Fruit fly (Drosophila melanogaster) ovary, adult (tissue): ENCODE data around the gene CG12502.
"Not testable (repeated sequence)": the region's sequence is repeated elsewhere in the genome, so short reads cannot be mapped to it uniquely, and the experiment has no call there.

Experiments used
- CG17801 ChIP-seq: fragments of 200-800 bp; optimal IDR thresholded peaks from 2 replicates; lab custom pipeline; 2019; ENCODE audit warnings: missing biosample characterization, mild to moderate bottlenecking, missing genetic modification characterization, moderate library complexity; ENCODE audit not compliant: partially characterized antibody

The CG12502 gene

dm6 chr3L:865096-865495, at the start of gene CG12502:
Gene CG12502, plus strand, starts transcription at chr3L:865396.
- TF ChIP-seq CG17801 (GFP tag; lab: Kevin White, UChicago): not testable (repeated sequence)

DNA sequence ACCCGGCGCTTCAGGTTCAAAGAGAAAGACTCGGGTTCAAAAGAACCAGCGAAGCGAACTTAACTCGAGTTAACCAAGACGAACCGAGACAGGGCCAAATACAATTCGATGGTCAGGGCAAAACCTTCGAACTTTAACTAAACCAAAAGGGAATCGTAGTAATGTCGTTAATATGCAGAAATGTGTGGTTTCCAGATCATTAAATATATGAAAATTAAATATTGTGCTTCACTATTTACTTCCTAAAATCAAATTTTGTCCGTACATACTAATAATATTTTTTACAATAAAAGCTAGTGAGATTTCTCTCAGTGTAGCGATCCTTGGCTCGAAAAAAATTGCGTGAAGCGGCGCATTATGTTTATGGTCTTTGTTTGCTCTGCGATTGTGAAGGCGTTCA, 47.5 kb upstream of the CG12502 start:
- no peak for TF ChIP-seq CG17801 (GFP tag; lab: Kevin White, UChicago)

DNA sequence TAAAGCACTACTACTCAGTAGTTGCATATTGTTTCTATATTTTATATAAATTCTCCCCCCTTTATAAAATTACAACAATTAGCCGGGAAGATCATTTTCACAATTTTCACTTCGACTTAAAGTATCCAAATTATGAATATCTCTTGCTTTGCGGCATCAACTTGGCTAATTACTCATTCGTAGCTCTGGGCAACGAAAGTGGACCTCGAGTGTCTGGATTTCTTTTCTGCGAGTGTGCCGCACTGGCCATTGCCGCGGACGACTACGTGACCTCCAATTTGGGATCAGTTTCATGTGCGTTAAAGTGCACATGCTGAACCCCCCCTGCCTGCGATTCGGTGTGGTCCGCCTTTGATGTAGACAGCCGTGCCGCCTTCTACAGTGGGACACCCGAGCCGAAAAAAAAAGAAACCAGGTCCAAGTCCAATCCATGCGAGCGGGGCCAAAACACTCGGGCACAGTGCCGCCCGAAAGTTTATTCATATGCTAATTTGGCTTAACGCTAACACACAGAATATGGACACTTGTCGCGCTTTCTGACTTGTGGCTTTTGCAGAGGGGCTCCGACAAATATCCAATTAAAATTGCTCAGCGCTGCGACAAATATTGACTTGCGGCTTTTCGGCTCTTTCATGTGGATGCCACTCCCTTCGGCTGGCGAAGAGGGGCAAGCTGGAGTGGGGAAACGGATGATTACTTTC, 46.6 kb upstream of the CG12502 start:
- no peak for TF ChIP-seq CG17801 (GFP tag; lab: Kevin White, UChicago)

- TF ChIP-seq CG17801 (GFP tag; lab: Kevin White, UChicago): no peak
Measured at dm6 chr3L:819297-819886, 45.8 kb upstream of the CG12502 start.

DNA sequence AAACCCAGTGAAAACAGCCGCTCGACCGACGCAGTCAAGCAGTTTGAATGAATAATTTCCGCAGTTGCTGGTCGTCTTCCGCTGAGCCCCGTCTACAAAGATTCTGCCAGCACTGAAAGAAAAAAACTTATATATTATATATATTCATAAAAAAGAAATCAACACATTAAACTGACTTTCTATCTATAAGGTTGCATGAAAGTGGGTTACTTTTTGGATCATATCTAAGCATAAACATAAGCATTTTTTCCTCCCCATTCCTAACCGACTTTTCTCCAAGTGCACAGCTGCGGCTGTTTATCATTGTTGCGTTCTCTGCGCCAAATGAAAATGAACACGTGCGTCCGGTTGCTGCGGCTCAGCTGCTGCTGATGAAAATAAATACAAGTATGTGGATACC, 44.9 kb upstream of the CG12502 start:
- peak; percentile 64 for TF ChIP-seq CG17801 (GFP tag; lab: Kevin White, UChicago)

- no peak for TF ChIP-seq CG17801 (GFP tag; lab: Kevin White, UChicago)
Measured at dm6 chr3L:820975-821598, 44.1 kb upstream of the CG12502 start.

- no peak for TF ChIP-seq CG17801 (GFP tag; lab: Kevin White, UChicago)
Measured at dm6 chr3L:821951-822350, 43.2 kb upstream of the CG12502 start.

- no peak for TF ChIP-seq CG17801 (GFP tag; lab: Kevin White, UChicago)
Measured at dm6 chr3L:822619-823018, 42.6 kb upstream of the CG12502 start.

DNA sequence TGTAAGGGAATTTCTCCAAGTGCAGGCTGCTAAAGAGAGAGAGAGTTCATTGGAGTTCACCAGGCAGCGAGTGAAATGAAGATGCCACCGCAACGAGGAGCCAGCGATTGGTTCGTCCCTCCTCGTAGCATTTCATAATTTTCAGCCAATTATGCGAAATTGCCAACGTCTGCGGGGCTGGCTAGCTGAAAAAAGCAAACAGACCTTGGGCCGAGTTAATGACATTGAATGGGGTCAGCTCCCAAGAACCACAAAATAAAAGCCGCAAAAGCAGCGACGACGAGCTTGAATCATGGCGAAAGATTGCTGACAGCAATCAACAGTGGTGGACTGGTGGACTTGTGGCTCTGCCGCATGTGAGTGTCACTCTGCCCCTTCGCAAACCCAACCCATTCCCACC, 41.6 kb upstream of the CG12502 start:
- peak; percentile 8 for TF ChIP-seq CG17801 (GFP tag; lab: Kevin White, UChicago)

DNA sequence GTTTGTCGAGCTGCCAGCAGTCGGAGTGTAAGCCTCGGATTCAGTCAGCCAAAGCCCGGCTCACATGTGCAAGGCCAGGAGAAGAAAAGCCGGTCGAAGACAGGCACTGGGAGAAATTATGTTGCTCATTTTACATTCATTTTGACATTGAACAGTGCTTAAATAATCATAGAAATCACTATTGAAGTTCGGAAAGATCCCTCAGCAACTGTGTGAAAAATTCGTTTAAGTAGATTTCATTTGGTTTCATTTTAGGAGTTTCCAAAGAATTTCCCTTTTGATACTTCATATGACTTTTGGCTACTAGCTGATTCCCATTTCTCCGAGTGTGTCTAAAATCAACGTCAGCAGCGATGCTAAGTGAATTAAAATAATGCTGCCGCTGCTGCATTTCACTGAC, 40.8 kb upstream of the CG12502 start:
- peak; percentile 71 for TF ChIP-seq CG17801 (GFP tag; lab: Kevin White, UChicago)

- peak; percentile 61 for TF ChIP-seq CG17801 (GFP tag; lab: Kevin White, UChicago)
Measured at dm6 chr3L:832897-833857, 32.0 kb upstream of the CG12502 start, which contains the start of gene Sf3b3. Gene Sf3b3, minus strand, starts transcription at chr3L:833385.

DNA sequence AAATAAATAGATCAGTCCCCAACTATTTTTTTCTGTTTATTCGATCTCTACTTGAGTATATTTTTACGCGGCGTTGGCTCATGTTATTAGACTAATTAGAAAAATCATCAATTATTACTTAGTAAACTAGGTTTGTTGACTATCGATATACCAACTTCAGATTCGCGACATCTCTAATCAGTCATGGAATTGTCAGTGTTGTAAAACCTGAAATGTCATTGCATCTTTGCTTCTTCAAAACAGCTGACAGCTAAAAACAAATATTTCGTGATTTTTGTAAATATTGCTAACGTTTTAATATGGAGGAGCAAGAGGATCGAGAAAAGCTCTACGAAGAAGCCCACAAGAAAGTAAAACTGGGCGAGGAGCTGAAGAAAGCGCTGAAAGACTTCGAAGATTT, 31.3 kb upstream of the CG12502 start, which contains the start of gene CG42553:
Gene CG42553, plus strand, starts transcription at position 216 of the 400 bp plus-strand sequence.
- no peak for TF ChIP-seq CG17801 (GFP tag; lab: Kevin White, UChicago)

- TF ChIP-seq CG17801 (GFP tag; lab: Kevin White, UChicago): no peak
Measured at dm6 chr3L:835455-836034, 29.7 kb upstream of the CG12502 start, which contains the start of gene CG42554. Gene CG42554, plus strand, starts transcription at chr3L:835683.

DNA sequence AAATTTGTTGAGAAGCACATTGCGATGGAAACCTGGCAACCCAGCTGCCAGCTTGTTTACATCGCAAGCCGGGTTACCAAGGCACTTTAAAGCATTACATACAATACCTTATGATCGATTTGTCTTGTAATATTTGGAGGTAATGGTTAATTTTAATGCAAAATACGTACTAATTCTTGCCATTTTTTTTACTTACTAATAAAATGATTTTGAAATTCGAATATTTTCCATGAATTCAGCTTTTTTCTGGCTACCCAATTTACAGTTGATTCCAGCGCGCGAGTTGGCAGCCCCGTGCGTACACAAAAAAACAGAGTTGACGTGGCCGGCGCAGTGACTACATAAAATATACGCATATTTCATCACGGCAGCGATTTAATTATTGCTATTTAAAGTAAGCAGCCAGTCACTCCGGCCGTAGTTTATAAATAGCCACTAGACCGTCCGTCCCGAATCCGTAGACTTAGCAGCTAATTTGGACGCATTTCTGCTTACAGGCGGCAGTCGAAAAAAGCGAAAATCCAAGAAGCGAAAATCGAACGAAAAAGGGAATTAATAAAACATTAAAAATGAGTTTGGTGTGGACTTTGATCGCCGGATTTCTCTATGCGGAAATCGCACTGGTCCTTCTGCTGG, 27.5 kb upstream of the CG12502 start, which contains the start of the genes CG13901 and CG13887:
Gene CG13901, minus strand, starts transcription at position 270 of the 636 bp plus-strand sequence.
Gene CG13887, plus strand, starts transcription at position 310 of the 636 bp plus-strand sequence.
- TF ChIP-seq CG17801 (GFP tag; lab: Kevin White, UChicago): peak; percentile 93
